Fruit fly (Drosophila melanogaster) whole organism, embryonic: ENCODE measurements around the gene RpL13.

ENCODE experiments used
- Bgb ChIP-seq: fragments of 200-800 bp; sonication (Bioruptor generic); IDR thresholded peaks from 2 replicates; pipeline ENCODE4 v1.3.6; 2022; ENCODE audit warnings: missing biosample characterization, missing genetic modification characterization; ENCODE audit not compliant: partially characterized antibody
- CG10366 ChIP-seq: fragments of 200-800 bp; sonication (Bioruptor generic); IDR thresholded peaks from 2 replicates; pipeline ENCODE4 v1.3.6; 2022; ENCODE audit warnings: missing biosample characterization, missing genetic modification characterization
- CG11504 ChIP-seq: fragments of 200-800 bp; sonication (Bioruptor generic); optimal IDR thresholded peaks from 3 replicates; lab custom pipeline; 2019; ENCODE audit warnings: missing biosample characterization, mild to moderate bottlenecking, missing genetic modification characterization, moderate library complexity
- CG11723 ChIP-seq: fragments of 200-800 bp; sonication (Bioruptor generic); optimal IDR thresholded peaks from 2 replicates; lab custom pipeline; 2017; ENCODE audit warnings: missing biosample characterization, mild to moderate bottlenecking, missing genetic modification characterization
- CG12219 ChIP-seq: fragments of 200-800 bp; sonication (Bioruptor generic); optimal IDR thresholded peaks from 3 replicates; lab custom pipeline; 2018; ENCODE audit warnings: missing biosample characterization, mild to moderate bottlenecking, missing genetic modification characterization
- CG12659 ChIP-seq: fragments of 200-800 bp; sonication (Bioruptor generic); optimal IDR thresholded peaks from 3 replicates; lab custom pipeline; 2017; ENCODE audit warnings: mild to moderate bottlenecking, missing biosample characterization, missing genetic modification reagents, missing genetic modification characterization
- CG13296 ChIP-seq: fragments of 200-800 bp; sonication (Bioruptor generic); optimal IDR thresholded peaks from 3 replicates; lab custom pipeline; 2018; ENCODE audit warnings: missing biosample characterization, mild to moderate bottlenecking, missing genetic modification characterization
- CG17385 ChIP-seq: fragments of 200-800 bp; sonication (Bioruptor generic); optimal IDR thresholded peaks from 3 replicates; lab custom pipeline; 2018; ENCODE audit warnings: missing biosample characterization, mild to moderate bottlenecking, missing genetic modification characterization
- CG1832 ChIP-seq: fragments of 200-800 bp; sonication (Bioruptor generic); optimal IDR thresholded peaks from 2 replicates; lab custom pipeline; 2017; ENCODE audit warnings: missing biosample characterization, mild to moderate bottlenecking, missing genetic modification characterization, inconsistent platforms
- CG18619 ChIP-seq: fragments of 200-800 bp; sonication (Bioruptor generic); optimal IDR thresholded peaks from 3 replicates; lab custom pipeline; 2017; ENCODE audit warnings: missing biosample characterization, mild to moderate bottlenecking, missing genetic modification characterization
- CG18764 ChIP-seq: fragments of 200-800 bp; sonication (Bioruptor generic); optimal IDR thresholded peaks from 3 replicates; lab custom pipeline; 2016; ENCODE audit warnings: missing biosample characterization, missing genetic modification characterization
- CG2120 ChIP-seq: fragments of 200-800 bp; sonication (Bioruptor generic); optimal IDR thresholded peaks from 3 replicates; lab custom pipeline; 2016; ENCODE audit warnings: missing biosample characterization, missing genetic modification characterization
- CG2889 ChIP-seq: fragments of 200-800 bp; sonication (Bioruptor generic); IDR thresholded peaks from 3 replicates; pipeline ENCODE4 v1.3.6; 2022; ENCODE audit warnings: missing biosample characterization, missing genetic modification characterization
- CG3065 ChIP-seq: fragments of 200-800 bp; sonication (Bioruptor generic); optimal IDR thresholded peaks from 2 replicates; lab custom pipeline; 2016; ENCODE audit warnings: missing biosample characterization, missing genetic modification characterization
- CG3281 ChIP-seq: fragments of 200-800 bp; sonication (Bioruptor generic); optimal IDR thresholded peaks from 3 replicates; lab custom pipeline; 2017; ENCODE audit warnings: missing biosample characterization, mild to moderate bottlenecking, missing genetic modification characterization
- CG34224 ChIP-seq: fragments of 200-800 bp; sonication (Bioruptor generic); IDR thresholded peaks from 3 replicates; pipeline ENCODE4 v1.3.6; 2022; ENCODE audit warnings: missing biosample characterization, missing genetic modification characterization; ENCODE audit not compliant: partially characterized antibody
- CG43689 ChIP-seq: fragments of 200-800 bp; sonication (Bioruptor generic); IDR thresholded peaks from 2 replicates; pipeline ENCODE4 v1.3.6; 2022; ENCODE audit warnings: missing biosample characterization, missing genetic modification characterization
- CG8290 ChIP-seq, 3 experiments: fragments of 200-800 bp; sonication (Bioruptor generic); optimal IDR thresholded peaks; 2 replicates each; lab custom pipeline; 2016 to 2019; ENCODE audit warnings: missing biosample characterization in 3 of 3, missing genetic modification characterization in 3 of 3, mild to moderate bottlenecking in 2 of 3, moderate library complexity in 1 of 3
- Dek ChIP-seq: fragments of 200-800 bp; sonication (Bioruptor generic); optimal IDR thresholded peaks from 3 replicates; lab custom pipeline; 2019; ENCODE audit warnings: missing biosample characterization, mild to moderate bottlenecking, missing genetic modification characterization, moderate library complexity
- Dip3 ChIP-seq: fragments of 200-800 bp; sonication (Bioruptor generic); optimal IDR thresholded peaks from 3 replicates; lab custom pipeline; 2016; ENCODE audit warnings: missing biosample characterization, missing genetic modification characterization
- Doc2 ChIP-seq: fragments of 200-800 bp; sonication (Bioruptor generic); IDR thresholded peaks from 2 replicates; pipeline ENCODE4 v1.3.6; 2022; ENCODE audit warnings: missing biosample characterization, missing genetic modification characterization
- Ets97D ChIP-seq: fragments of 200-800 bp; sonication (Bioruptor generic); optimal IDR thresholded peaks from 3 replicates; lab custom pipeline; 2016; ENCODE audit warnings: missing biosample characterization, missing genetic modification characterization
- Fer1 ChIP-seq: fragments of 200-800 bp; sonication (Bioruptor generic); optimal IDR thresholded peaks from 2 replicates; lab custom pipeline; 2017; ENCODE audit warnings: missing biosample characterization, mild to moderate bottlenecking, missing genetic modification characterization
- Gsc ChIP-seq: fragments of 200-800 bp; sonication (Bioruptor generic); IDR thresholded peaks from 2 replicates; pipeline ENCODE4 v1.3.6; 2022; ENCODE audit warnings: missing biosample characterization, missing genetic modification characterization
- HmgD ChIP-seq: fragments of 200-800 bp; sonication (Bioruptor generic); optimal IDR thresholded peaks from 3 replicates; lab custom pipeline; 2016; ENCODE audit warnings: missing biosample characterization, missing genetic modification characterization
- Hmr ChIP-seq: fragments of 200-800 bp; sonication (Bioruptor generic); optimal IDR thresholded peaks from 3 replicates; lab custom pipeline; 2017; ENCODE audit warnings: mild to moderate bottlenecking, missing biosample characterization, missing genetic modification reagents, missing genetic modification characterization
- Jarid2 ChIP-seq: fragments of 200-800 bp; sonication (Bioruptor generic); optimal IDR thresholded peaks from 3 replicates; lab custom pipeline; 2017; ENCODE audit warnings: mild to moderate bottlenecking, missing biosample characterization, missing genetic modification reagents, missing genetic modification characterization
- Nf-YB ChIP-seq: fragments of 200-800 bp; sonication (Bioruptor generic); optimal IDR thresholded peaks from 3 replicates; lab custom pipeline; 2019; ENCODE audit warnings: missing biosample characterization, mild to moderate bottlenecking, missing genetic modification characterization, moderate library complexity
- NfI ChIP-seq: fragments of 200-800 bp; sonication (Bioruptor generic); optimal IDR thresholded peaks from 3 replicates; lab custom pipeline; 2018; ENCODE audit warnings: missing biosample characterization, mild to moderate bottlenecking, missing genetic modification characterization, moderate library complexity
- Oaz ChIP-seq: fragments of 200-800 bp; sonication (Bioruptor generic); IDR thresholded peaks from 2 replicates; pipeline ENCODE4 v1.3.6; 2022; ENCODE audit warnings: missing biosample characterization, missing genetic modification characterization
- Ptx1 ChIP-seq: fragments of 200-800 bp; sonication (Bioruptor generic); IDR thresholded peaks from 2 replicates; pipeline ENCODE4 v1.3.6; 2022; ENCODE audit warnings: missing biosample characterization, missing genetic modification characterization
- abd-A ChIP-seq: fragments of 200-800 bp; sonication (Bioruptor generic); optimal IDR thresholded peaks from 3 replicates; lab custom pipeline; 2019; ENCODE audit warnings: missing biosample characterization, mild to moderate bottlenecking, missing genetic modification characterization, moderate library complexity
- bab2 ChIP-seq: fragments of 200-800 bp; sonication (Bioruptor generic); optimal IDR thresholded peaks from 2 replicates; lab custom pipeline; 2016; ENCODE audit warnings: missing biosample characterization, missing genetic modification characterization
- cato ChIP-seq: fragments of 200-800 bp; sonication (Bioruptor generic); optimal IDR thresholded peaks from 2 replicates; lab custom pipeline; 2016; ENCODE audit warnings: missing biosample characterization, missing genetic modification characterization, borderline replicate concordance
- crol ChIP-seq: fragments of 200-800 bp; sonication (Bioruptor generic); IDR thresholded peaks from 2 replicates; pipeline ENCODE4 v1.3.6; 2022; ENCODE audit warnings: missing biosample characterization, missing genetic modification characterization
- cwo ChIP-seq: fragments of 200-800 bp; sonication (Bioruptor generic); optimal IDR thresholded peaks from 3 replicates; lab custom pipeline; 2017; ENCODE audit warnings: missing biosample characterization, missing genetic modification characterization, mild to moderate bottlenecking, moderate library complexity, missing genetic modification reagents
- ewg ChIP-seq: fragments of 200-800 bp; sonication (Bioruptor generic); optimal IDR thresholded peaks from 3 replicates; lab custom pipeline; 2017; ENCODE audit warnings: mild to moderate bottlenecking, missing biosample characterization, missing genetic modification reagents, missing genetic modification characterization
- exex ChIP-seq: fragments of 200-800 bp; sonication (Bioruptor generic); optimal IDR thresholded peaks from 4 replicates; lab custom pipeline; 2018; ENCODE audit warnings: missing biosample characterization, mild to moderate bottlenecking, missing genetic modification characterization, moderate library complexity
- lab ChIP-seq: fragments of 200-800 bp; sonication (Bioruptor generic); optimal IDR thresholded peaks from 3 replicates; lab custom pipeline; 2017; ENCODE audit warnings: missing biosample characterization, missing genetic modification characterization, mild to moderate bottlenecking, moderate library complexity, missing genetic modification reagents
- maf-S ChIP-seq: fragments of 200-800 bp; sonication (Bioruptor generic); optimal IDR thresholded peaks from 2 replicates; lab custom pipeline; 2016; ENCODE audit warnings: missing biosample characterization, missing genetic modification characterization
- pzg ChIP-seq: fragments of 200-800 bp; sonication (Bioruptor generic); optimal IDR thresholded peaks from 3 replicates; lab custom pipeline; 2018; ENCODE audit warnings: missing biosample characterization, mild to moderate bottlenecking, missing genetic modification characterization, moderate library complexity
- ranshi ChIP-seq: fragments of 200-800 bp; sonication (Bioruptor generic); IDR thresholded peaks from 2 replicates; pipeline ENCODE4 v1.3.6; 2022; ENCODE audit warnings: missing biosample characterization, missing genetic modification characterization
- ro ChIP-seq: fragments of 200-800 bp; sonication (Bioruptor generic); IDR thresholded peaks from 2 replicates; pipeline ENCODE4 v1.3.6; 2022; ENCODE audit warnings: missing biosample characterization, missing genetic modification characterization
- salm ChIP-seq: fragments of 200-800 bp; sonication (Bioruptor generic); optimal IDR thresholded peaks from 2 replicates; lab custom pipeline; 2018; ENCODE audit warnings: missing biosample characterization, mild to moderate bottlenecking, missing genetic modification characterization
- sd ChIP-seq: fragments of 200-800 bp; sonication (Bioruptor generic); optimal IDR thresholded peaks from 3 replicates; lab custom pipeline; 2018; ENCODE audit warnings: missing biosample characterization, mild to moderate bottlenecking, missing genetic modification characterization, moderate library complexity
- so ChIP-seq: fragments of 200-800 bp; sonication (Bioruptor generic); IDR thresholded peaks from 3 replicates; pipeline ENCODE4 v1.3.6; 2022; ENCODE audit warnings: missing biosample characterization, missing genetic modification characterization
- ssp ChIP-seq: fragments of 200-800 bp; sonication (Bioruptor generic); IDR thresholded peaks from 2 replicates; pipeline ENCODE4 v1.3.6; 2022; ENCODE audit warnings: missing biosample characterization, missing genetic modification characterization
- tll ChIP-seq, 2 experiments: fragments of 200-800 bp in 1 of 2; fragments of >200 bp in 1 of 2; sonication (Bioruptor generic) in 1 of 2; optimal IDR thresholded peaks; 2 replicates each; lab custom pipeline; 2017 to 2019; ENCODE audit warnings: missing biosample characterization in 2 of 2, missing genetic modification characterization in 2 of 2, mild to moderate bottlenecking in 1 of 2, moderate library complexity in 1 of 2
- trh ChIP-seq: fragments of 200-800 bp; sonication (Bioruptor generic); optimal IDR thresholded peaks from 2 replicates; lab custom pipeline; 2016; ENCODE audit warnings: missing biosample characterization, missing genetic modification characterization
- wek ChIP-seq: fragments of 200-800 bp; sonication (Bioruptor generic); optimal IDR thresholded peaks from 3 replicates; lab custom pipeline; 2018; ENCODE audit warnings: missing biosample characterization, mild to moderate bottlenecking, missing genetic modification characterization, moderate library complexity

Gene RpL13

DNA sequence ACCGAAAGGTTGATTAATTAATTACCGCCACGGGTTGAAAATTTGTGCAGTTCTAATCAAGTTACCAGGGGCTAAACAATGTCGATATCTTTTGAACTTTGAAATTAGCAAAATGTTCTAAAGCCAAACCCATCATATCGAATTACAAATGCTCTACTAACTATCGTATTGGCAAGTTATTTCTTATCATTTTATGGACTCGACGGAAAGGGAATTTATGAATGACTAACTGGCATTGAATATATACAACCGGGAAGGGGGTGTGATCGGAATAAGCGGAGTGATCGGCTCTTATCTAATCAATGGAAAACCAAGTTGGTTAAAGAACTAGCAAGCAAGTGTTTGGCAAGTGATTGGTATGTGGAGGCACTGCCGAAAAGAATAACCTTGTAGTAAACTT is 23.6 kb upstream of the RpL13 start (continued):
- TF ChIP-seq CG1832 (GFP tag; lab: Kevin White, UChicago) (no peak), CG11723 (GFP tag; lab: Kevin White, UChicago) (no peak), CG34224 (GFP tag; lab: Robert Waterston, UW) (no peak), CG10366 (GFP tag; lab: Robert Waterston, UW) (no peak), cato (GFP tag; lab: Kevin White, UChicago) (no peak), so (no peak), abd-A (tag; lab: Kevin White, UChicago) (no peak), Ets97D (GFP tag; lab: Kevin White, UChicago) (no peak), Nf-YB (GFP tag; lab: Kevin White, UChicago) (no peak), Bgb (no peak), CG12659 (GFP tag; lab: Kevin White, UChicago) (peak; percentile 8), crol (GFP tag; lab: Robert Waterston, UW) (peak; percentile 35; the same call in 1 of the 2 replicates), bab2 (GFP tag; lab: Kevin White, UChicago) (no peak), Jarid2 (GFP tag; lab: Kevin White, UChicago) (no peak), ro (GFP tag; lab: Robert Waterston, UW) (no peak), CG3065 (GFP tag; lab: Kevin White, UChicago) (no peak), CG11504 (tag; lab: Kevin White, UChicago) (no peak), pzg (GFP tag; lab: Kevin White, UChicago) (no peak), CG43689 (no peak), CG18619 (GFP tag; lab: Kevin White, UChicago) (no peak), ewg (GFP tag; lab: Kevin White, UChicago) (no peak), exex (tag; lab: Kevin White, UChicago) (peak; percentile 97), CG18764 (no peak), ssp (GFP tag; lab: Robert Waterston, UW) (no peak), CG2889 (no peak), CG12219 (GFP tag; lab: Kevin White, UChicago) (peak; percentile 29), Fer1 (GFP tag; lab: Kevin White, UChicago) (peak; percentile 32), Doc2 (no peak), Dip3 (GFP tag; lab: Kevin White, UChicago) (no peak), NfI (peak; percentile 23), Oaz (GFP tag; lab: Robert Waterston, UW) (no peak), CG8290 (GFP tag; optimal IDR thresholded peaks at IDR 0.05; lab: Kevin White, UChicago) (no peak), CG8290 (tag; optimal IDR thresholded peaks at IDR 0.05; lab: Kevin White, UChicago) (peak in 1 of 2 experiments; percentile 85), salm (tag; lab: Kevin White, UChicago) (no peak), CG3281 (GFP tag; lab: Kevin White, UChicago) (peak; percentile 2), cwo (peak; percentile 59), maf-S (peak; percentile 3), CG17385 (GFP tag; lab: Kevin White, UChicago) (peak; percentile 4), tll (GFP tag; optimal IDR thresholded peaks at IDR 0.05; lab: Kevin White, UChicago) (no peak), CG13296 (GFP tag; lab: Kevin White, UChicago) (peak; percentile 30), ranshi (GFP tag; lab: Robert Waterston, UW) (no peak), Hmr (GFP tag; lab: Kevin White, UChicago) (peak; percentile 34), HmgD (GFP tag; lab: Kevin White, UChicago) (no peak), Ptx1 (GFP tag; lab: Robert Waterston, UW) (0 out of 2 replicates have a peak, but pooled peaks have one; percentile 13), sd (peak; percentile 92), lab (peak; percentile 86), Dek (peak; percentile 7), CG2120 (GFP tag; lab: Kevin White, UChicago) (peak; percentile 59), wek (GFP tag; lab: Kevin White, UChicago) (no peak), Gsc (no peak), trh (GFP tag; lab: Kevin White, UChicago) (no peak)
